Fruit fly (Drosophila melanogaster): ENCODE data around the gene step.

Gene step

dm6 chr2L:21789456-21790065 lies 32.3 kb upstream of the step start (continued):
- TF ChIP-seq CG1832 (GFP tag; optimal IDR thresholded peaks at IDR 0.05) = peak; percentile 70
- TF ChIP-seq CG14710 (tag; optimal IDR thresholded peaks at IDR 0.05) = peak; percentile 0
- peak; percentile 32 for TF ChIP-seq zf30C (GFP tag; optimal IDR thresholded peaks at IDR 0.05)
- TF ChIP-seq dmrt11E (tag; optimal IDR thresholded peaks at IDR 0.05) = peak; percentile 9
- TF ChIP-seq CG8924 (tag; optimal IDR thresholded peaks at IDR 0.05) = peak; percentile 28
- peak; percentile 59 for TF ChIP-seq sens (GFP tag)

- peak; percentile 5 for TF ChIP-seq CG8281 (tag; optimal IDR thresholded peaks at IDR 0.05)
- TF ChIP-seq CkIIα-i1 (GFP tag; IDR thresholded peaks at IDR 0.05) = no peak
- TF ChIP-seq CG14710 (tag; optimal IDR thresholded peaks at IDR 0.05) = peak; percentile 24
- TF ChIP-seq CG3847 (GFP tag; IDR thresholded peaks at IDR 0.05) = peak; percentile 37; the same call in 1 of the 2 replicates
- peak; percentile 51 for TF ChIP-seq CG17385 (GFP tag; optimal IDR thresholded peaks at IDR 0.05)
- no peak for TF ChIP-seq corto (GFP tag; optimal IDR thresholded peaks at IDR 0.05)
- peak; percentile 44 for TF ChIP-seq ind (GFP tag; optimal IDR thresholded peaks at IDR 0.05)
- TF ChIP-seq CG32772 (GFP tag; IDR thresholded peaks at IDR 0.05) = peak; percentile 69
- TF ChIP-seq CG17361 (GFP tag; IDR thresholded peaks at IDR 0.05) = peak; percentile 63; the same call in 2 of the 3 replicates
- TF ChIP-seq jumu (GFP tag; optimal IDR thresholded peaks at IDR 0.05) = peak; percentile 59
- TF ChIP-seq CG12659 (GFP tag; optimal IDR thresholded peaks at IDR 0.05) = peak; percentile 33
- TF ChIP-seq Awh (GFP tag; IDR thresholded peaks at IDR 0.05) = peak; percentile 65
- peak; percentile 83 for TF ChIP-seq CG18599 (GFP tag; optimal IDR thresholded peaks at IDR 0.05)
- peak; percentile 67 for TF ChIP-seq Ptx1 (GFP tag; IDR thresholded peaks at IDR 0.05)
- TF ChIP-seq ro (GFP tag; IDR thresholded peaks at IDR 0.05) = no peak
- no peak for TF ChIP-seq HmgZ (tag; optimal IDR thresholded peaks at IDR 0.05)
- no peak for TF ChIP-seq chinmo (GFP tag; IDR thresholded peaks at IDR 0.05; ENCODE audit: partially characterized antibody)
- TF ChIP-seq CG8478 (optimal IDR thresholded peaks at IDR 0.05) = no peak
- no peak for TF ChIP-seq TFAM (GFP tag; optimal IDR thresholded peaks at IDR 0.05)
- TF ChIP-seq Rfx (GFP tag; IDR thresholded peaks at IDR 0.05) = no peak; the same call in 1 of the 2 replicates
- no peak for TF ChIP-seq CG32767 (GFP tag; IDR thresholded peaks at IDR 0.05)
- no peak for TF ChIP-seq amos (GFP tag; IDR thresholded peaks at IDR 0.05; ENCODE audit: partially characterized antibody)
- TF ChIP-seq CG11398 (GFP tag; optimal IDR thresholded peaks at IDR 0.05) = no peak
- 0 out of 3 replicates have a peak, but pooled peaks have one; percentile 44 for TF ChIP-seq Dbx (GFP tag; IDR thresholded peaks at IDR 0.05)
- TF ChIP-seq Fer1 (GFP tag; optimal IDR thresholded peaks at IDR 0.05) = peak; percentile 69
- no peak for TF ChIP-seq psq (GFP tag; optimal IDR thresholded peaks at IDR 0.05)
- peak; percentile 47; the same call in 1 of the 2 replicates for TF ChIP-seq Nf-YA (GFP tag; IDR thresholded peaks at IDR 0.05)
- peak; percentile 55; the same call in 1 of the 2 replicates for TF ChIP-seq CG10366 (GFP tag; IDR thresholded peaks at IDR 0.05)
- 0 out of 3 replicates have a peak, but pooled peaks have one; percentile 6 for TF ChIP-seq ase (GFP tag; IDR thresholded peaks at IDR 0.05)
- peak; percentile 70 for TF ChIP-seq CG7839 (tag; optimal IDR thresholded peaks at IDR 0.05)
- TF ChIP-seq CG4854 (GFP tag; optimal IDR thresholded peaks at IDR 0.05) = no peak
- peak; percentile 56 for TF ChIP-seq CG2712 (tag; optimal IDR thresholded peaks at IDR 0.05)
- no peak for TF ChIP-seq CG17612 (GFP tag; IDR thresholded peaks at IDR 0.05)
- peak; percentile 71; the same call in 1 of the 2 replicates for TF ChIP-seq Xrp1 (GFP tag; IDR thresholded peaks at IDR 0.05)
- TF ChIP-seq CG9215 (GFP tag; IDR thresholded peaks at IDR 0.05) = no peak
- no peak for TF ChIP-seq D (optimal IDR thresholded peaks at IDR 0.05)
- TF ChIP-seq D (GFP tag; optimal IDR thresholded peaks at IDR 0.05) = peak; percentile 57
- TF ChIP-seq seq (GFP tag; IDR thresholded peaks at IDR 0.05) = peak; percentile 52
- peak; percentile 45 for TF ChIP-seq CG1233 (GFP tag; optimal IDR thresholded peaks at IDR 0.05)
- no peak for TF ChIP-seq Dll (GFP tag; IDR thresholded peaks at IDR 0.05; ENCODE audit: partially characterized antibody)
- peak; percentile 66 for TF ChIP-seq Hand (GFP tag; optimal IDR thresholded peaks at IDR 0.05)
- TF ChIP-seq sens-2 (GFP tag; IDR thresholded peaks at IDR 0.05) = 0 out of 2 replicates have a peak, but pooled peaks have one; percentile 25
- 0 out of 2 replicates have a peak, but pooled peaks have one; percentile 32 for TF ChIP-seq CG4730 (GFP tag; IDR thresholded peaks at IDR 0.05)
- peak; percentile 2 for TF ChIP-seq CG5245 (GFP tag; optimal IDR thresholded peaks at IDR 0.05)
These were observed 29.7 kb upstream of the step start for dm6 chr2L:21786991-21787390.
